Fruit fly (Drosophila melanogaster) whole organism: ENCODE measurements around the gene CG18088.

Experiments used
- CG8478 ChIP-seq: fragments of >200 bp; optimal IDR thresholded peaks from 2 replicates; lab custom pipeline; 2018; ENCODE audit warnings: inconsistent platforms
- Dll ChIP-seq: fragments of >200 bp; optimal IDR thresholded peaks from 2 replicates; lab custom pipeline; 2017
- EcR ChIP-seq, 2 experiments: fragments of >200 bp; optimal IDR thresholded peaks; 2 replicates each; lab custom pipeline; 2017; ENCODE audit warnings: missing biosample characterization in 2 of 2, missing genetic modification characterization in 2 of 2, missing genetic modification reagents in 2 of 2
- pan ChIP-seq: fragments of >200 bp; optimal IDR thresholded peaks from 2 replicates; lab custom pipeline; 2017
- psq ChIP-seq: fragments of >200 bp; optimal IDR thresholded peaks from 2 replicates; lab custom pipeline; 2017
- usp ChIP-seq: fragments of >200 bp; optimal IDR thresholded peaks from 2 replicates; lab custom pipeline; 2017; ENCODE audit warnings: missing biosample characterization, missing genetic modification characterization, mixed read lengths

The CG18088 gene

DNA sequence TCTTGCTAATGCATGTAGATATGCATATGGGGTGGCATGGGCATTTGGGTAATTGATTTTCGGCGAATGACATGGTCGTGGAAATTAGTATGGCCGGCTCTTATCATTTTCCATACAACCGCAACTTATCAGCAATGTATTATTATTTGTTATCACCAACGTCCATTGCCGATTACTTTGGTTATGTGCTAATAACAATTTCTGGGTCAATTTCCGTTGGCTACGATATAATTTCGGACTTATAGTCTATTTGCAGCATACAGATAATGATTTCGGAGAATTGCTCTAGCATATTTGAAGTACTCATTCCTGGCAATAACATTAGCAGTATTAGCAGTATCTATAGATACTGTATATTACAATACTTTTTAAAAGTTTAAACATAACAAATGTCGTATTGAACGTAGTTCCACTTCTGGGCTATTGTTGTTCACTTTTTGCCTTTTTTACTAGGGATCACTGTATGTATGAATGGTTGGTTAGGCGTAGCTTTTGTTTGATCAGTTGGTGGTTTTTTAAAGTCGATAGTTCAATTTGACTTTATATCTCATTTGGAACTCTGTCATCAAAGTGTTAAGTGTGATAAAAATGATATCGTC lies 20.5 kb upstream of the CG18088 start, which contains the start of gene CG46397:
Gene CG46397 (plus strand): TSS at position 549 of the 599 bp plus-strand sequence.
- TF ChIP-seq Dll (lab: Kevin White, UChicago) (no peak), EcR (GFP tag; optimal IDR thresholded peaks at IDR 0.05; lab: Kevin White, UChicago) (no peak), usp (no peak), CG8478 (lab: Kevin White, UChicago) (no peak), pan (lab: Kevin White, UChicago) (no peak), psq (no peak)

- TF ChIP-seq Dll (lab: Kevin White, UChicago): no peak
- TF ChIP-seq usp: no peak
- no peak for TF ChIP-seq EcR (GFP tag; optimal IDR thresholded peaks at IDR 0.05; lab: Kevin White, UChicago)
- TF ChIP-seq CG8478 (lab: Kevin White, UChicago): no peak
- TF ChIP-seq pan (lab: Kevin White, UChicago): no peak
- no peak for TF ChIP-seq psq
Measured at dm6 chr2L:8947989-8948388, 19.3 kb upstream of the CG18088 start.

DNA sequence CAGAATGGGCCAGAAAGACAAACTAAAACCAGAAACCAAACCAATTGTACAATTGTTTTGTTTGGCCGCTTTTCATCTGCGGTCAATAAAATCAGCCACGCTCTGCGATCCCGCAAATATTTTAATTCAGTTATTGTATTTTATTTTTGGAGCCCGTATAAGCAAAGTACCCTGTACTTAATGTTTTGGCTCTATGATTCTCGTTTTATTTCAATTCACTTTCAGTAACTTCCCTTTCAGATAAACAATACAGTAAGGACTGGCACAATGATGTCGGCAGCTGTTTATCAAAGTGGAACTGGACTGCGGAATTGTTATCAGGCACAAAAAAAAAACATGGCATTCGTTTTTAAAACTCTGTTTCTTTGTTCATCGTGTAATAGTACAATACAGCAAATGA lies 18.7 kb upstream of the CG18088 start:
- TF ChIP-seq Dll (lab: Kevin White, UChicago) (no peak), CG8478 (lab: Kevin White, UChicago) (no peak), usp (no peak), psq (no peak), pan (lab: Kevin White, UChicago) (no peak), EcR (GFP tag; optimal IDR thresholded peaks at IDR 0.05; lab: Kevin White, UChicago) (no peak)

DNA sequence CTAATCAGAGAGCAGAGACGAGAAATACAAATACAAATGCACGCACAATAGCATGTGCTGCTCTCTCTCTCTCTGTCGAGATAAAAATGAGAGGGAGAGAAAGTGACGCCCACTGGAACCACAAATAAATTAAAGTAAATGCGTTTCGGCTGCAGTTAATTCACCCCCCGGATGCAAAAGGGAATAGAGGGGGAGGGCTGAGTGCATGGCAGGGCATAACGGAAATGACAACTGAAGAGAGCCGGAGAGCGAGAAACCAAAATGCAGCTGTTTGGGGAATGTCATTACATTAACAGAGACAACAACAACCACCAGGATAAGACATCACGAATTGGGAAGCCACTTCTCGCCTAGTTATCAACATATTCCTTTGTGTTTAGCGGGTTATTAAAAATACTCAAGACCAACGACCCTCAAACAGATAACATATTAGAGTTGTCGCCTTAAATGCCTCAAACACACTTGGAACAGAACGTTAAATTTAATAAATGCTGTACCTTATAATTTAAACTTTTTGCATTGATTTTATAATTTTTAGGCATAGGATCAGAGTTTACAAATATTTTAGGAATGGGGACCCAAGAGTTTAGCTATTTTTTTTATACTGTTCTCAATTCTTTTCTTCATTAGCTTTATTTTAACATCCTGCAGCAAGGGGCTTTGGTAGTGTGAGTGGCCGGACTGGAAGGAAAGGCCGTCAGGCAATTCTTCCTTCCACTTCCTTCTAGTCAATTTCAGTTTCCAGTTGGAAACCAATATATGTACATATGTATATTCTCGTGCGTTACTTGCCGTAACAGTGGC lies 17.2 kb upstream of the CG18088 start:
- TF ChIP-seq pan (lab: Kevin White, UChicago): no peak
- no peak for TF ChIP-seq EcR (GFP tag; optimal IDR thresholded peaks at IDR 0.05; lab: Kevin White, UChicago)
- no peak for TF ChIP-seq psq
- TF ChIP-seq Dll (lab: Kevin White, UChicago): no peak
- no peak for TF ChIP-seq CG8478 (lab: Kevin White, UChicago)

DNA sequence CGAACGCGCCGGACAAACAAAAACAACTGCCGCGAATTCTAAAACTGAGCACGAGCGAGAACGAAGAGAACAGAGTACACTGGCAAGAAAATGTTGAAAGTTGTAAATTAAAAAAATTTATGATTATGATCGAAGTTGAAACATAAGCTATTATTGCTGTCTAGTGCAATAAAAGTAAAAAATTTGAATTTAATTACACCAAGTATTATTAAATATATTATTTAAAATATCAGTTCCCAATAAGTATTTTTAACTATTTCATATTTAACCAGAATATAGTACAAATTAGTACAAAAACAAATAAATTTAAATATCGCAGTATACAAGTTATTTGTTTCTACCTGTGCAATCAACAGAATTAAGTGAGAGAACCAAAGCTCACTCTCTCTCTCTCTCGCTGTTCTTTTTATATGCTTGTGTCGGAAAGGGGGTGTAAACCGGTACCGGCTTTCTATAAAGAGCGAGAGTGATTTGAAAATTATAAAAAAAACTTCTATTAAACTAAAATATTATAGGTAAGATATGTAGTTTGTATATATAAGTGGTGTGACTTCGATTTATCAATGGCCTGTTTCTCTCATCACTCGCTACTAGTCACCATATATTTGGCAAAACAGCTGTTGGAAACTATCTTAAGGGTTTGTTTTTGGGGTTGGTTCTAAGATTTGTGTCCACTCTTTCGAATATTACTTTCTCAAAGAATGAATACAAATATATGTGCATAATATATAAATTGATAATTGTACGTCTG lies 16.0 kb upstream of the CG18088 start, which contains the start of gene C1GalTA:
Gene C1GalTA (minus strand): TSS at position 33 of the 751 bp plus-strand sequence.
- TF ChIP-seq pan (lab: Kevin White, UChicago) (no peak), EcR (GFP tag; optimal IDR thresholded peaks at IDR 0.05; lab: Kevin White, UChicago) (no peak), usp (no peak), CG8478 (lab: Kevin White, UChicago) (no peak), psq (no peak), Dll (lab: Kevin White, UChicago) (no peak)

dm6 chr2L:8952194-8953037 lies 14.9 kb upstream of the CG18088 start:
- TF ChIP-seq pan (lab: Kevin White, UChicago) (peak; percentile 71), psq (no peak)

- no peak for TF ChIP-seq CG8478 (lab: Kevin White, UChicago)
- TF ChIP-seq pan (lab: Kevin White, UChicago): no peak
- TF ChIP-seq usp: no peak
- no peak for TF ChIP-seq psq
- TF ChIP-seq EcR (GFP tag; optimal IDR thresholded peaks at IDR 0.05; lab: Kevin White, UChicago): no peak
- no peak for TF ChIP-seq Dll (lab: Kevin White, UChicago)
Measured at dm6 chr2L:8955597-8956335, 11.6 kb upstream of the CG18088 start.

- TF ChIP-seq EcR (GFP tag; optimal IDR thresholded peaks at IDR 0.05; lab: Kevin White, UChicago) (no peak), CG8478 (lab: Kevin White, UChicago) (no peak), Dll (lab: Kevin White, UChicago) (no peak), psq (no peak), pan (lab: Kevin White, UChicago) (no peak), usp (no peak)
Measured at dm6 chr2L:8956336-8956726, 11.0 kb upstream of the CG18088 start.

dm6 chr2L:8957152-8957551 lies 10.2 kb upstream of the CG18088 start:
- no peak for TF ChIP-seq Dll (lab: Kevin White, UChicago)
- no peak for TF ChIP-seq psq
- no peak for TF ChIP-seq EcR (GFP tag; optimal IDR thresholded peaks at IDR 0.05; lab: Kevin White, UChicago)
- no peak for TF ChIP-seq CG8478 (lab: Kevin White, UChicago)
- no peak for TF ChIP-seq usp
- TF ChIP-seq pan (lab: Kevin White, UChicago): no peak

- no peak for TF ChIP-seq psq
- no peak for TF ChIP-seq EcR (GFP tag; optimal IDR thresholded peaks at IDR 0.05; lab: Kevin White, UChicago)
- no peak for TF ChIP-seq usp
Measured at dm6 chr2L:8958046-8958497, 9.3 kb upstream of the CG18088 start.
